Fruit fly (Drosophila melanogaster): Measurements from ENCODE around the gene CG15286.

dm6 chr2L:14317992-14318391 is 20.0 kb upstream of the CG15286 start:
- TF ChIP-seq Myc (optimal IDR thresholded peaks at IDR 0.05): no peak
- no peak for TF ChIP-seq Sin3A (optimal IDR thresholded peaks at IDR 0.05)
- no peak for TF ChIP-seq h (optimal IDR thresholded peaks at IDR 0.05)
- no peak for TF ChIP-seq insv (optimal IDR thresholded peaks at IDR 0.05)
